Worm (Caenorhabditis elegans) whole organism, young adult: ENCODE results near the gene dpy-20.

Experiments used
- B0019.2 ChIP-seq: fragments of 200-800 bp; sonication (Bioruptor generic); conservative IDR thresholded peaks from 2 replicates; pipeline ENCODE4 v1.3.6; 2022; ENCODE audit warnings: missing genetic modification reagents, missing genetic modification characterization, missing compliant biosample characterization
- B0035.1 ChIP-seq: sonication (generic microtip); optimal IDR thresholded peaks from 2 replicates; lab custom pipeline; 2016; ENCODE audit warnings: missing genetic modification characterization, mild to moderate bottlenecking, missing compliant biosample characterization, missing genotype, missing genetic modification reagents
- D2030.7 ChIP-seq: fragments of 200-800 bp; sonication (Bioruptor generic); IDR thresholded peaks from 2 replicates; pipeline ENCODE4 v1.3.6; 2022; ENCODE audit warnings: missing genetic modification reagents, missing genetic modification characterization, missing compliant biosample characterization
- F10E7.11 ChIP-seq: sonication (generic microtip); optimal IDR thresholded peaks from 2 replicates; lab custom pipeline; 2017; ENCODE audit warnings: mild to moderate bottlenecking, missing genetic modification characterization, moderate library complexity, missing compliant biosample characterization
- F33H1.4 ChIP-seq: fragments of 200-800 bp; sonication (Bioruptor generic); IDR thresholded peaks from 2 replicates; pipeline ENCODE4 v1.3.6; 2022; ENCODE audit warnings: missing genetic modification reagents, missing genetic modification characterization, missing compliant biosample characterization
- F49E8.2 ChIP-seq: sonication (generic microtip); optimal IDR thresholded peaks from 3 replicates; lab custom pipeline; 2017; ENCODE audit warnings: missing genetic modification characterization, mild to moderate bottlenecking, missing compliant biosample characterization, antibody characterized with exemption, moderate library complexity; ENCODE audit not compliant: insufficient read depth
- F57A8.1 ChIP-seq: fragments of 200-800 bp; sonication (Bioruptor generic); optimal IDR thresholded peaks from 2 replicates; lab custom pipeline; 2018; ENCODE audit warnings: mild to moderate bottlenecking, missing genetic modification characterization, moderate library complexity, missing compliant biosample characterization
- F57C9.4 ChIP-seq: sonication (generic microtip); optimal IDR thresholded peaks from 2 replicates; lab custom pipeline; 2017; ENCODE audit warnings: mild to moderate bottlenecking, missing genetic modification characterization, missing compliant biosample characterization
- K12H6.12 ChIP-seq: fragments of 200-800 bp; sonication (Bioruptor generic); optimal IDR thresholded peaks from 2 replicates; lab custom pipeline; 2018; ENCODE audit warnings: mild to moderate bottlenecking, missing genetic modification characterization, missing compliant biosample characterization
- Y56A3A.18 ChIP-seq: fragments of 200-800 bp; sonication (Bioruptor generic); IDR thresholded peaks from 2 replicates; pipeline ENCODE4 v1.3.6; 2022; ENCODE audit warnings: missing genetic modification reagents, missing genetic modification characterization, missing compliant biosample characterization
- Y95B8A.8 ChIP-seq: fragments of 200-800 bp; sonication (Bioruptor generic); IDR thresholded peaks from 2 replicates; pipeline ENCODE4 v1.3.6; 2022; ENCODE audit warnings: missing genetic modification reagents, missing genetic modification characterization, missing compliant biosample characterization
- ZK185.1 ChIP-seq: sonication (generic microtip); optimal IDR thresholded peaks from 2 replicates; lab custom pipeline; 2016; ENCODE audit warnings: mild to moderate bottlenecking, missing genetic modification characterization, missing compliant biosample characterization; ENCODE audit not compliant: poor library complexity, severe bottlenecking
- aptf-3 ChIP-seq: fragments of 200-800 bp; sonication (Bioruptor generic); IDR thresholded peaks from 2 replicates; pipeline ENCODE4 v1.3.6; 2022; ENCODE audit warnings: missing genetic modification characterization, missing compliant biosample characterization
- atf-7 ChIP-seq: sonication (generic microtip); optimal IDR thresholded peaks from 2 replicates; lab custom pipeline; 2017; ENCODE audit warnings: mild to moderate bottlenecking, missing genetic modification characterization, missing compliant biosample characterization
- attf-3 ChIP-seq: fragments of 200-800 bp; sonication (Bioruptor generic); conservative IDR thresholded peaks from 2 replicates; pipeline ENCODE4 v1.3.6; 2022; ENCODE audit warnings: missing genetic modification reagents, missing genetic modification characterization, missing compliant biosample characterization
- ceh-100 ChIP-seq: fragments of 200-800 bp; sonication (Bioruptor generic); IDR thresholded peaks from 2 replicates; pipeline ENCODE4 v1.3.6; 2022; ENCODE audit warnings: missing genetic modification reagents, missing genetic modification characterization, missing compliant biosample characterization
- ceh-79 ChIP-seq: sonication (generic microtip); optimal IDR thresholded peaks from 2 replicates; lab custom pipeline; 2017; ENCODE audit warnings: mild to moderate bottlenecking, missing genetic modification characterization, missing compliant biosample characterization
- egl-18 ChIP-seq: fragments of 200-800 bp; sonication (Bioruptor generic); IDR thresholded peaks from 2 replicates; pipeline ENCODE4 v1.3.6; 2022; ENCODE audit warnings: missing genetic modification reagents, missing genetic modification characterization, missing compliant biosample characterization
- ets-4 ChIP-seq: fragments of 200-800 bp; sonication (Bioruptor generic); optimal IDR thresholded peaks from 2 replicates; lab custom pipeline; 2018; ENCODE audit warnings: mild to moderate bottlenecking, missing genetic modification characterization, missing compliant biosample characterization
- gei-17 ChIP-seq: fragments of 200-800 bp; sonication (Bioruptor generic); optimal IDR thresholded peaks from 2 replicates; lab custom pipeline; 2018; ENCODE audit warnings: mild to moderate bottlenecking, missing genetic modification characterization, missing compliant biosample characterization
- hlh-12 ChIP-seq: sonication (generic microtip); optimal IDR thresholded peaks from 2 replicates; lab custom pipeline; 2016; ENCODE audit warnings: missing genetic modification characterization, missing compliant biosample characterization
- hrde-1 ChIP-seq: sonication (generic microtip); optimal IDR thresholded peaks from 2 replicates; lab custom pipeline; 2016; ENCODE audit warnings: missing genetic modification characterization, mild to moderate bottlenecking, missing compliant biosample characterization, moderate library complexity, missing genotype, missing genetic modification reagents, borderline replicate concordance
- hsf-1 ChIP-seq: fragments of 200-800 bp; sonication (Bioruptor generic); IDR thresholded peaks from 2 replicates; pipeline ENCODE4 v1.3.6; 2022; ENCODE audit warnings: missing genetic modification reagents, missing genetic modification characterization, missing compliant biosample characterization
- lag-1 ChIP-seq: fragments of 200-800 bp; sonication (Bioruptor generic); IDR thresholded peaks from 2 replicates; pipeline ENCODE4 v1.3.6; 2022; ENCODE audit warnings: missing genetic modification reagents, missing genetic modification characterization, missing compliant biosample characterization
- let-526 ChIP-seq: fragments of 200-800 bp; sonication (Bioruptor generic); IDR thresholded peaks from 2 replicates; pipeline ENCODE4 v1.3.6; 2022; ENCODE audit warnings: missing genetic modification reagents, missing genetic modification characterization, missing compliant biosample characterization
- lir-1 ChIP-seq: fragments of 200-800 bp; sonication (Bioruptor generic); conservative IDR thresholded peaks from 2 replicates; pipeline ENCODE4 v1.3.6; 2022; ENCODE audit warnings: missing genetic modification reagents, missing genetic modification characterization, missing compliant biosample characterization
- lsy-27 ChIP-seq: sonication (generic microtip); optimal IDR thresholded peaks from 2 replicates; lab custom pipeline; 2017; ENCODE audit warnings: missing genetic modification characterization, mild to moderate bottlenecking, missing compliant biosample characterization, antibody characterized with exemption, missing genotype, borderline replicate concordance; ENCODE audit not compliant: insufficient read depth
- madf-3 ChIP-seq: fragments of 200-800 bp; sonication (Bioruptor generic); IDR thresholded peaks from 2 replicates; pipeline ENCODE4 v1.3.6; 2022; ENCODE audit warnings: missing genetic modification reagents, missing genetic modification characterization, missing compliant biosample characterization
- nfya-1 ChIP-seq: sonication (generic microtip); optimal IDR thresholded peaks from 2 replicates; lab custom pipeline; 2017; ENCODE audit warnings: antibody characterized with exemption, missing compliant biosample characterization, missing genetic modification characterization, borderline replicate concordance; ENCODE audit not compliant: insufficient read depth
- nfyb-1 ChIP-seq: fragments of 200-800 bp; sonication (Bioruptor generic); IDR thresholded peaks from 2 replicates; pipeline ENCODE4 v1.3.6; 2022; ENCODE audit warnings: missing genetic modification reagents, missing genetic modification characterization, missing compliant biosample characterization
- nhr-120 ChIP-seq: fragments of 200-800 bp; sonication (Bioruptor generic); IDR thresholded peaks from 2 replicates; pipeline ENCODE4 v1.3.6; 2022; ENCODE audit warnings: missing genetic modification characterization, missing compliant biosample characterization
- nhr-90 ChIP-seq: sonication (generic microtip); optimal IDR thresholded peaks from 2 replicates; lab custom pipeline; 2016; ENCODE audit warnings: missing genotype, mild to moderate bottlenecking, missing genetic modification characterization, missing compliant biosample characterization
- repo-1 ChIP-seq: sonication (generic microtip); optimal IDR thresholded peaks from 2 replicates; lab custom pipeline; 2017; ENCODE audit warnings: mild to moderate bottlenecking, missing genetic modification characterization, missing compliant biosample characterization
- snpc-3.4 ChIP-seq: sonication (generic microtip); optimal IDR thresholded peaks from 2 replicates; lab custom pipeline; 2017; ENCODE audit warnings: missing genetic modification characterization, mild to moderate bottlenecking, missing compliant biosample characterization, antibody characterized with exemption, moderate library complexity, missing genotype, missing genetic modification reagents
- snpc-4 ChIP-seq, 5 experiments: fragments of 150-350 bp in 1 of 5; sonication (generic microtip) in 4 of 5; optimal IDR thresholded peaks; 2 replicates each; lab custom pipeline; 2014 to 2018; ENCODE audit warnings: missing genetic modification characterization in 5 of 5, missing biosample characterization in 3 of 5, antibody characterized with exemption in 2 of 5, mild to moderate bottlenecking in 2 of 5, missing compliant biosample characterization in 2 of 5, missing genotype in 2 of 5, moderate library complexity in 2 of 5, missing genetic modification reagents in 1 of 5
- tbp1 ChIP-seq: fragments of 200-800 bp; sonication (Bioruptor generic); optimal IDR thresholded peaks from 2 replicates; lab custom pipeline; 2018; ENCODE audit warnings: mild to moderate bottlenecking, missing genetic modification characterization, missing compliant biosample characterization
- unc-62 ChIP-seq: fragments of 150-350 bp; optimal IDR thresholded peaks from 2 replicates; lab custom pipeline; 2014; ENCODE audit warnings: missing biosample characterization, missing genetic modification reagents, missing genetic modification characterization
- zim-3 ChIP-seq: sonication (generic microtip); optimal IDR thresholded peaks from 2 replicates; lab custom pipeline; 2017; ENCODE audit warnings: mild to moderate bottlenecking, missing genetic modification characterization, moderate library complexity, missing compliant biosample characterization
- ztf-22 ChIP-seq: fragments of 200-800 bp; sonication (Bioruptor generic); optimal IDR thresholded peaks from 2 replicates; lab custom pipeline; 2018; ENCODE audit warnings: mild to moderate bottlenecking, missing genetic modification characterization, moderate library complexity, missing compliant biosample characterization
- ztf-3 ChIP-seq: fragments of 200-800 bp; sonication (Bioruptor generic); optimal IDR thresholded peaks from 2 replicates; lab custom pipeline; 2018; ENCODE audit warnings: mild to moderate bottlenecking, missing genetic modification characterization, missing compliant biosample characterization
- ztf-6 ChIP-seq: fragments of 200-800 bp; sonication (Bioruptor generic); IDR thresholded peaks from 2 replicates; pipeline ENCODE4 v1.3.6; 2022; ENCODE audit warnings: missing genetic modification reagents, missing genetic modification characterization, missing compliant biosample characterization

dpy-20 gene

DNA sequence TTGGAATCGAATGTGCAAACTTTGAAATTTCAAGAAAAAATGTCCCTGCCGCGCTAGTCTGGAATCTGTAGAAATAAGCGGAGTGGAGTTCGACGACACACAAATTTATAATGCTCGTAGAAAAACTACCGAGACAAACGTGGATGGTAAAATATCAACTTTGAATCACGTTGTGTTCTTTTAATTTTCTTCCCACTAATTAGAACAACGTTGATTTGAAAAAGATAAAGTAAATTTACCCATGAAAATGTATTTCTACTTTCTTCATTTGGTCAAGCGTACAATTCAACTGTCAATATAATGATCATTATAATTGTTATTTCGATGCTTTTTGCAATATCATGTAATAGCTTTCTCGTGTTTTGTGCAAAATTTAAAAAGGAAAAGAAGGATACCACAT lies 41.8 kb upstream of the dpy-20 start, which contains the start of gene K01A6.5:
K01A6.5 (plus strand) TSS at position 301 of the 400 bp plus-strand sequence.
- TF ChIP-seq F57C9.4 (tag; lab: Kevin White, UChicago) (no peak), hlh-12 (tag; lab: Kevin White, UChicago) (no peak), atf-7 (no peak), F10E7.11 (tag; lab: Kevin White, UChicago) (no peak), nhr-120 (GFP tag; lab: Robert Waterston, UW) (no peak), attf-3 (GFP tag; lab: Robert Waterston, UW) (no peak), Y95B8A.8 (no peak), ztf-3 (GFP tag; lab: Kevin White, UChicago) (no peak)

DNA sequence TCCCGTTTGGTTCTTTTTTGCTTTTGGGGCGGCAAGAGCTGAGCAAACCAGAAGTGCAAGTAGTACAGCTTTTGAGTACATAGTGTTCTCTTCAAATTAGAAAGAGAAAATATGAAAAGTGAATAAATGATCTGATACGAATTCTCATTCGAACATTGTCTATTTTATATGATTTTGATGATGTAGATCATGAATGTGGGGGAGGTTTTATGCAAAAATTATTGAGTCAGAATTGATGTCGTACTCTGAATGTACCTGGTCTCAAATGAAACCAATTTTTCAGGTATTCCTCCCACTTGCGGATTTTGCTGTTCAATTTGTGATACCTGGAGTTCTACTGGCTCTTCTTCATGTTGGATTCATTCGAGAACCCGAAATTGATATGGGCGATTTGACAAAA lies 39.6 kb upstream of the dpy-20 start, which contains the start of gene K01A6.4:
K01A6.4 (minus strand) TSS at position 101 of the 400 bp plus-strand sequence.
- TF ChIP-seq ceh-79 (tag; lab: Kevin White, UChicago) (no peak), nhr-90 (tag; lab: Kevin White, UChicago) (no peak), let-526 (GFP tag; lab: Robert Waterston, UW) (no peak), unc-62 (GFP tag; lab: Kevin White, UChicago) (no peak), nfyb-1 (GFP tag; lab: Robert Waterston, UW) (no peak), madf-3 (GFP tag; lab: Robert Waterston, UW) (no peak), snpc-3.4 (tag; lab: Kevin White, UChicago) (no peak), egl-18 (GFP tag; lab: Robert Waterston, UW) (no peak), F57A8.1 (GFP tag; lab: Kevin White, UChicago) (no peak), zim-3 (no peak), K12H6.12 (tag; lab: Kevin White, UChicago) (no peak), lsy-27 (tag; lab: Kevin White, UChicago) (no peak), ztf-22 (no peak), ZK185.1 (tag; lab: Kevin White, UChicago) (no peak), lir-1 (GFP tag; lab: Robert Waterston, UW) (no peak), ceh-100 (no peak), aptf-3 (GFP tag; lab: Robert Waterston, UW) (no peak), F33H1.4 (GFP tag; lab: Robert Waterston, UW) (no peak)

- no peak for TF ChIP-seq tbp1 (GFP tag; lab: Kevin White, UChicago)
Observed at ce11 chrIV:11738092-11738617, 37.5 kb upstream of the dpy-20 start, which contains the start of gene K01A6.7. Gene K01A6.7, minus strand, starts transcription at chrIV:11738567.

DNA sequence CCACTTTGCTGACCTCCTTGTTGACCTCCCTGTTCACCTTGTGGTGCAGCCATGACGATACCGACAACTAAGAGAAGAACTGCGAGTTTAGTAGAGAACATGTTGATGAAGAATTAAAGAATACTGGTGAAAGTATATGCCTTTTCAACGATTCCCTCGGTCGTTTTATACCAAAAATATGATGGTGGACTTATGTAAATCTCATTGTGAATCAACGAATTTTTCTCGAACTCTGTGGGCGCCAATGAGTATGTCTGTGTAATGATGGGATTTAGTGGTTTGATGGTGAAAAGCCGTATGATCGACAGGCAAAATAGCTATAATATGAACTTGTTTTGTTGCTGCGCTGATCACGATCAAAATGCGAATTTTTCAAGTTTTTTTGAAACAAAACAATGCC lies 36.6 kb upstream of the dpy-20 start, which contains the start of gene K01A6.8:
K01A6.8 (minus strand) TSS at position 101 of the 400 bp plus-strand sequence.
- TF ChIP-seq lag-1 (GFP tag; lab: Robert Waterston, UW) (no peak), F49E8.2 (no peak), B0019.2 (GFP tag; lab: Robert Waterston, UW) (no peak), Y56A3A.18 (GFP tag; lab: Robert Waterston, UW) (no peak), nfya-1 (tag; lab: Kevin White, UChicago) (no peak), B0035.1 (tag; lab: Kevin White, UChicago) (no peak), hsf-1 (GFP tag; lab: Robert Waterston, UW) (no peak), let-526 (GFP tag; lab: Robert Waterston, UW) (no peak), hrde-1 (tag; lab: Kevin White, UChicago) (no peak), atf-7 (no peak), repo-1 (tag; lab: Kevin White, UChicago) (no peak), ztf-6 (GFP tag; lab: Robert Waterston, UW) (no peak), D2030.7 (GFP tag; lab: Robert Waterston, UW) (no peak), gei-17 (GFP tag; lab: Kevin White, UChicago) (no peak), snpc-4 (GFP tag; optimal IDR thresholded peaks at IDR 0.05; lab: Kevin White, UChicago) (no peak), snpc-4 (tag; optimal IDR thresholded peaks at IDR 0.05; lab: Kevin White, UChicago) (no peak), nhr-90 (tag; lab: Kevin White, UChicago) (no peak), ets-4 (no peak), F10E7.11 (tag; lab: Kevin White, UChicago) (no peak)
